Worm (Caenorhabditis elegans) whole organism, L3 larva: ENCODE data around the gene pals-34.

Experiments
- ZK546.5 ChIP-seq: sonication (generic microtip); optimal IDR thresholded peaks from 2 replicates; lab custom pipeline; 2017; ENCODE audit warnings: missing biosample characterization, missing genetic modification characterization
- ama-1 ChIP-seq: fragments of 150-350 bp; optimal IDR thresholded peaks from 2 replicates; lab custom pipeline; 2018
- ceh-28 ChIP-seq: fragments of 150-350 bp; optimal IDR thresholded peaks from 2 replicates; lab custom pipeline; 2014; ENCODE audit warnings: missing biosample characterization, missing genetic modification reagents, missing genetic modification characterization
- ceh-82 ChIP-seq: fragments of 150-350 bp; optimal IDR thresholded peaks from 2 replicates; lab custom pipeline; 2014; ENCODE audit warnings: missing biosample characterization, missing genetic modification characterization
- egl-5 ChIP-seq: fragments of 150-350 bp; optimal IDR thresholded peaks from 2 replicates; lab custom pipeline; 2017; ENCODE audit warnings: missing biosample characterization, missing genetic modification reagents, missing genetic modification characterization, inconsistent platforms
- elt-1 ChIP-seq: fragments of 150-350 bp; optimal IDR thresholded peaks from 2 replicates; lab custom pipeline; 2014; ENCODE audit warnings: missing biosample characterization, missing genetic modification characterization
- elt-2 ChIP-seq: sonication (generic microtip); optimal IDR thresholded peaks from 2 replicates; lab custom pipeline; 2016; ENCODE audit warnings: missing genetic modification reagents, mild to moderate bottlenecking, missing genetic modification characterization, missing compliant biosample characterization
- fos-1 ChIP-seq: fragments of 150-350 bp; optimal IDR thresholded peaks from 2 replicates; lab custom pipeline; 2014; ENCODE audit warnings: missing biosample characterization, missing genetic modification characterization
- nhr-237 ChIP-seq: fragments of 150-350 bp; optimal IDR thresholded peaks from 2 replicates; lab custom pipeline; 2014; ENCODE audit warnings: missing biosample characterization, missing genetic modification characterization
- nhr-76 ChIP-seq: fragments of 150-350 bp; sonication (generic microtip); optimal IDR thresholded peaks from 5 replicates; lab custom pipeline; 2014; ENCODE audit warnings: missing biosample characterization, missing genetic modification characterization
- pha-4 ChIP-seq: fragments of 150-350 bp; optimal IDR thresholded peaks from 2 replicates; lab custom pipeline; 2014; ENCODE audit warnings: missing biosample characterization, missing genetic modification reagents, missing genetic modification characterization
- snpc-4 ChIP-seq: fragments of 150-350 bp; optimal IDR thresholded peaks from 2 replicates; lab custom pipeline; 2014; ENCODE audit warnings: missing biosample characterization, missing genetic modification characterization
- zag-1 ChIP-seq: fragments of 150-350 bp; optimal IDR thresholded peaks from 2 replicates; lab custom pipeline; 2014; ENCODE audit warnings: missing biosample characterization, missing genetic modification characterization
- ztf-11 ChIP-seq: fragments of 150-350 bp; optimal IDR thresholded peaks from 2 replicates; lab custom pipeline; 2014; ENCODE audit warnings: missing biosample characterization, missing genetic modification characterization

DNA sequence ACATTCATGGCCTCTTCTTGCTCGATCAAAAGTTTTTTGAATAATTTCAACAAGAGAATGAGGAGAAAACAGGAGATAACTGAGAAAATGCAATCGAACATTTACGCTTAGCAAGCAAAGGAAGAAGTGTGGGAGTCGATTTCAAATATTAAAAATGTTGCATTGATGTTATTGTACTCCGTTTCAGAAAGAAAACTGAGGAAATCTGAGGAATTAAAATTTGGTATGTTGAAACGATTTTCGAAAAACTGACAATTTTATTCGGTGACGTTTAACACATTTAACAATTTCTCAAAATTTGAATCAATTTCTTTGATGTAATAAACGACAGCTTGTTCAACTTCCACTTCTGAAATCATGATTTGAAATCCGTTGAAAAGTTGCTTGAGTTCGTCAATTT, 1.7 kb downstream of the pals-34 start, which contains the start of gene F26D11.13:
- TF ChIP-seq ZK546.5 (tag; lab: Kevin White, UChicago) (no peak), ceh-28 (tag; lab: Kevin White, UChicago) (no peak), fos-1 (tag; lab: Kevin White, UChicago) (no peak), ztf-11 (tag; lab: Kevin White, UChicago) (no peak), egl-5 (no peak), pha-4 (tag; lab: Kevin White, UChicago) (no peak), snpc-4 (tag; lab: Kevin White, UChicago) (no peak), ama-1 (no peak), elt-1 (tag; lab: Kevin White, UChicago) (no peak), zag-1 (tag; lab: Kevin White, UChicago) (no peak), nhr-76 (no peak), elt-2 (tag; lab: Kevin White, UChicago) (no peak), ceh-82 (no peak), nhr-237 (tag; lab: Kevin White, UChicago) (no peak)
